Worm (Caenorhabditis elegans): ENCODE results near the gene F41E6.17.
"Not testable (repeated sequence)": the region's sequence is repeated elsewhere in the genome, so short reads cannot be mapped to it uniquely, and the experiment has no call there.

F41E6.17 gene

ce11 chrV:8623754-8624153, at the start of gene F41E6.17:
Gene F41E6.17 (plus strand): TSS chrV:8624101.
- TF ChIP-seq unc-62 (GFP tag; optimal IDR thresholded peaks at IDR 0.05): no peak

ce11 chrV:8574762-8575161, 49.1 kb upstream of the F41E6.17 start, which contains the start of gene F25G6.1:
Gene F25G6.1 (plus strand): TSS chrV:8575062.
- not testable (repeated sequence) for TF ChIP-seq unc-62 (GFP tag; optimal IDR thresholded peaks at IDR 0.05)

ce11 chrV:8580961-8581360, 42.9 kb upstream of the F41E6.17 start, which contains the start of gene C10B5.1:
Gene C10B5.1 (plus strand): TSS chrV:8581261.
- no peak for TF ChIP-seq unc-62 (GFP tag; optimal IDR thresholded peaks at IDR 0.05)

ce11 chrV:8586472-8586871, 37.4 kb upstream of the F41E6.17 start:
- no peak for TF ChIP-seq unc-62 (GFP tag; optimal IDR thresholded peaks at IDR 0.05)

- no peak for TF ChIP-seq unc-62 (GFP tag; optimal IDR thresholded peaks at IDR 0.05)
Observed at ce11 chrV:8586920-8587319, 37.0 kb upstream of the F41E6.17 start.

- TF ChIP-seq unc-62 (GFP tag; optimal IDR thresholded peaks at IDR 0.05): no peak
Observed at ce11 chrV:8588079-8588478, 35.8 kb upstream of the F41E6.17 start, which contains the start of gene C10B5.3. Gene C10B5.3 (minus strand): TSS chrV:8588179.

- no peak for TF ChIP-seq unc-62 (GFP tag; optimal IDR thresholded peaks at IDR 0.05)
Observed at ce11 chrV:8592691-8593307, 31.1 kb upstream of the F41E6.17 start.

- no peak for TF ChIP-seq unc-62 (GFP tag; optimal IDR thresholded peaks at IDR 0.05)
Observed at ce11 chrV:8594105-8594964, 29.6 kb upstream of the F41E6.17 start, which contains the start of gene tag-196. Gene tag-196 (plus strand): TSS chrV:8594914.

- TF ChIP-seq unc-62 (GFP tag; optimal IDR thresholded peaks at IDR 0.05): no peak
Observed at ce11 chrV:8599192-8599591, 24.7 kb upstream of the F41E6.17 start, which contains the start of gene F41E6.7. Gene F41E6.7 (minus strand): TSS chrV:8599292.

- no peak for TF ChIP-seq unc-62 (GFP tag; optimal IDR thresholded peaks at IDR 0.05)
Observed at ce11 chrV:8599957-8600356, 23.9 kb upstream of the F41E6.17 start.

ce11 chrV:8601420-8601819, 22.5 kb upstream of the F41E6.17 start, which contains the start of gene F41E6.8:
Gene F41E6.8 (minus strand): TSS chrV:8601520.
- TF ChIP-seq unc-62 (GFP tag; optimal IDR thresholded peaks at IDR 0.05): no peak

ce11 chrV:8602638-8603037, 21.3 kb upstream of the F41E6.17 start, which contains the start of gene F41E6.15:
Gene F41E6.15 (minus strand): TSS chrV:8602738.
- TF ChIP-seq unc-62 (GFP tag; optimal IDR thresholded peaks at IDR 0.05): no peak

- no peak for TF ChIP-seq unc-62 (GFP tag; optimal IDR thresholded peaks at IDR 0.05)
Observed at ce11 chrV:8603272-8603671, 20.6 kb upstream of the F41E6.17 start, which contains the start of gene F41E6.5. Gene F41E6.5 (plus strand): TSS chrV:8603480.

- TF ChIP-seq unc-62 (GFP tag; optimal IDR thresholded peaks at IDR 0.05): no peak
Observed at ce11 chrV:8606099-8606696, 17.7 kb upstream of the F41E6.17 start, which contains the start of gene vps-60. Gene vps-60 (minus strand): TSS chrV:8606128.

ce11 chrV:8607353-8607850, 16.5 kb upstream of the F41E6.17 start, which contains the start of gene smk-1:
Gene smk-1 (plus strand): TSS chrV:8607800.
- no peak for TF ChIP-seq unc-62 (GFP tag; optimal IDR thresholded peaks at IDR 0.05)

- no peak for TF ChIP-seq unc-62 (GFP tag; optimal IDR thresholded peaks at IDR 0.05)
Observed at ce11 chrV:8608483-8608882, 15.4 kb upstream of the F41E6.17 start.
